Worm (Caenorhabditis elegans) whole organism, late embryonic: ENCODE data around the gene D2045.7.

Experiments used
- ceh-31 ChIP-seq: sonication (generic microtip); optimal IDR thresholded peaks from 2 replicates; lab custom pipeline; 2016; ENCODE audit warnings: missing genetic modification characterization, missing compliant biosample characterization
- ceh-6 ChIP-seq: fragments of 200-800 bp; sonication (Bioruptor generic); optimal IDR thresholded peaks from 2 replicates; lab custom pipeline; 2018; ENCODE audit warnings: mild to moderate bottlenecking, missing genetic modification characterization, missing compliant biosample characterization
- dmd-4 ChIP-seq: sonication (generic microtip); optimal IDR thresholded peaks from 2 replicates; lab custom pipeline; 2016; ENCODE audit warnings: borderline replicate concordance, missing genetic modification characterization, missing compliant biosample characterization
- eyg-1 ChIP-seq: sonication (generic microtip); optimal IDR thresholded peaks from 2 replicates; lab custom pipeline; 2016; ENCODE audit warnings: missing genotype, missing genetic modification characterization, missing compliant biosample characterization
- nfya-1 ChIP-seq: sonication (generic microtip); optimal IDR thresholded peaks from 2 replicates; lab custom pipeline; 2017; ENCODE audit warnings: missing genetic modification characterization, mild to moderate bottlenecking, missing compliant biosample characterization, antibody characterized with exemption, moderate library complexity
- nhr-11 ChIP-seq: fragments of 150-350 bp; optimal IDR thresholded peaks from 2 replicates; lab custom pipeline; 2014; ENCODE audit warnings: missing biosample characterization, missing genetic modification characterization
- odd-2 ChIP-seq: sonication (generic microtip); optimal IDR thresholded peaks from 2 replicates; lab custom pipeline; 2017; ENCODE audit warnings: antibody characterized with exemption, mild to moderate bottlenecking, missing genetic modification characterization, missing compliant biosample characterization
- pha-4 ChIP-seq: fragments of 150-350 bp; optimal IDR thresholded peaks from 2 replicates; lab custom pipeline; 2018; ENCODE audit warnings: missing biosample characterization, missing genetic modification reagents, missing genetic modification characterization
- pqm-1 ChIP-seq: sonication (generic microtip); optimal IDR thresholded peaks from 2 replicates; lab custom pipeline; 2016; ENCODE audit warnings: missing genetic modification characterization, missing compliant biosample characterization
- rnt-1 ChIP-seq: sonication (generic microtip); optimal IDR thresholded peaks from 2 replicates; lab custom pipeline; 2016; ENCODE audit warnings: missing genetic modification characterization, missing compliant biosample characterization
- unc-42 ChIP-seq: sonication (generic microtip); optimal IDR thresholded peaks from 2 replicates; lab custom pipeline; 2016; ENCODE audit warnings: missing genotype, missing genetic modification characterization, missing compliant biosample characterization
- unc-55 ChIP-seq: sonication (generic microtip); optimal IDR thresholded peaks from 2 replicates; lab custom pipeline; 2017; ENCODE audit warnings: missing biosample characterization, missing genetic modification reagents, missing genetic modification characterization

ce11 chrIII:10515751-10516150 is 36.5 kb downstream of the D2045.7 start:
- TF ChIP-seq nfya-1 (no peak), ceh-6 (GFP tag; lab: Kevin White, UChicago) (no peak), pqm-1 (tag; lab: Kevin White, UChicago) (no peak), nhr-11 (tag; lab: Kevin White, UChicago) (no peak), unc-55 (GFP tag; lab: Kevin White, UChicago) (no peak), rnt-1 (tag; lab: Kevin White, UChicago) (no peak), ceh-31 (tag; lab: Kevin White, UChicago) (no peak), unc-42 (tag; lab: Kevin White, UChicago) (no peak), odd-2 (tag; lab: Kevin White, UChicago) (no peak), eyg-1 (tag; lab: Kevin White, UChicago) (no peak), dmd-4 (no peak), pha-4 (no peak)
